Worm (Caenorhabditis elegans): ENCODE results near the gene bpl-1.

- no peak for TF ChIP-seq dao-5 (tag; optimal IDR thresholded peaks at IDR 0.05)
- no peak for TF ChIP-seq W03F9.2 (tag; optimal IDR thresholded peaks at IDR 0.05)
Measured at ce11 chrII:6306125-6306524, 32.1 kb downstream of the bpl-1 start, which contains the start of gene C29F5.8.
